Worm (Caenorhabditis elegans): ENCODE results near the gene cogc-2.
A peak's percentile ranks its signal among the peaks of the same experiment; 100 is the strongest.

The cogc-2 gene

ce11 chrIV:7025835-7026234, 13.5 kb downstream of the cogc-2 start:
- peak; percentile 17 for TF ChIP-seq T20F7.1 (GFP tag; optimal IDR thresholded peaks at IDR 0.05)
- TF ChIP-seq lin-15B (tag; optimal IDR thresholded peaks at IDR 0.05): no peak
- peak; percentile 95 for TF ChIP-seq pqm-1 (tag; optimal IDR thresholded peaks at IDR 0.05)
- TF ChIP-seq nhr-42 (GFP tag; IDR thresholded peaks at IDR 0.05): no peak
- TF ChIP-seq dve-1 (tag; optimal IDR thresholded peaks at IDR 0.05; ENCODE audit: insufficient read depth): peak; percentile 65
- TF ChIP-seq aha-1 (tag): peak; percentile 81
- TF ChIP-seq sdz-12 (GFP tag; optimal IDR thresholded peaks at IDR 0.05): no peak
- no peak for TF ChIP-seq F49E8.2 (tag; optimal IDR thresholded peaks at IDR 0.05; ENCODE audit: borderline replicate concordance)
- peak; percentile 3 for TF ChIP-seq hlh-30 (tag; optimal IDR thresholded peaks at IDR 0.05; ENCODE audit: insufficient read depth)
- 0 out of 2 replicates have a peak, but pooled peaks have one; percentile 65 for TF ChIP-seq php-3 (GFP tag; IDR thresholded peaks at IDR 0.05)
- TF ChIP-seq nhr-237 (tag; optimal IDR thresholded peaks at IDR 0.05): no peak
- TF ChIP-seq rbr-2 (tag; optimal IDR thresholded peaks at IDR 0.05): no peak
- peak; percentile 76 for TF ChIP-seq dmd-6 (GFP tag; IDR thresholded peaks at IDR 0.05)
- TF ChIP-seq hif-1 (tag; optimal IDR thresholded peaks at IDR 0.05): no peak
- TF ChIP-seq daf-16 (GFP tag; optimal IDR thresholded peaks at IDR 0.05): no peak
- peak; percentile 56 for TF ChIP-seq daf-16 (tag; optimal IDR thresholded peaks at IDR 0.05)
- TF ChIP-seq ztf-7 (tag; optimal IDR thresholded peaks at IDR 0.05): no peak
- no peak for TF ChIP-seq skn-1 (tag; optimal IDR thresholded peaks at IDR 0.05)
- TF ChIP-seq D1046.2 (GFP tag; IDR thresholded peaks at IDR 0.05): no peak
- TF ChIP-seq lin-13 (GFP tag; optimal IDR thresholded peaks at IDR 0.05): no peak
- peak; percentile 68 for TF ChIP-seq nhr-28 (tag; optimal IDR thresholded peaks at IDR 0.05)
- no peak for TF ChIP-seq Y75B8A.6 (GFP tag; IDR thresholded peaks at IDR 0.05)
- peak; percentile 60 for TF ChIP-seq hlh-11 (tag; optimal IDR thresholded peaks at IDR 0.05)
- TF ChIP-seq daf-12 (tag; optimal IDR thresholded peaks at IDR 0.05): no peak
- TF ChIP-seq aly-2 (tag; optimal IDR thresholded peaks at IDR 0.05): no peak
- TF ChIP-seq ZK546.5 (tag; optimal IDR thresholded peaks at IDR 0.05): no peak
- no peak for TF ChIP-seq zfp-3 (GFP tag; conservative IDR thresholded peaks at IDR 0.05)
- TF ChIP-seq T26A8.4 (GFP tag; IDR thresholded peaks at IDR 0.05): no peak
- no peak for TF ChIP-seq nhr-11 (tag; optimal IDR thresholded peaks at IDR 0.05)
- TF ChIP-seq daf-8 (GFP tag; IDR thresholded peaks at IDR 0.05): no peak

- peak; percentile 26 for TF ChIP-seq hlh-11 (tag; optimal IDR thresholded peaks at IDR 0.05)
- no peak for TF ChIP-seq mdt-29 (GFP tag; IDR thresholded peaks at IDR 0.05)
- TF ChIP-seq set-16 (GFP tag; IDR thresholded peaks at IDR 0.05): no peak
- TF ChIP-seq egl-27 (tag; optimal IDR thresholded peaks at IDR 0.05): no peak
- peak; percentile 65 for TF ChIP-seq pqm-1 (tag; optimal IDR thresholded peaks at IDR 0.05)
- TF ChIP-seq dmd-6 (GFP tag; IDR thresholded peaks at IDR 0.05): peak; percentile 51; the same call in 1 of the 2 replicates
- no peak for TF ChIP-seq daf-16 (GFP tag; optimal IDR thresholded peaks at IDR 0.05)
- TF ChIP-seq daf-16 (tag; optimal IDR thresholded peaks at IDR 0.05): peak; percentile 19
- no peak for TF ChIP-seq cey-2 (tag; optimal IDR thresholded peaks at IDR 0.05; ENCODE audit: borderline replicate concordance, insufficient read depth)
- no peak for TF ChIP-seq ceh-62 (tag; optimal IDR thresholded peaks at IDR 0.05)
- TF ChIP-seq dve-1 (tag; optimal IDR thresholded peaks at IDR 0.05; ENCODE audit: insufficient read depth): peak; percentile 10
Observed at ce11 chrIV:7024829-7025228, 14.6 kb downstream of the cogc-2 start.

ce11 chrIV:7023858-7024257, 15.5 kb downstream of the cogc-2 start, which contains the start of gene adah-1:
Gene adah-1 (plus strand): TSS chrIV:7024211.
- TF ChIP-seq hlh-30 (tag; optimal IDR thresholded peaks at IDR 0.05; ENCODE audit: insufficient read depth): peak; percentile 78
- no peak for TF ChIP-seq spr-1 (tag; optimal IDR thresholded peaks at IDR 0.05)
- no peak for TF ChIP-seq D1046.2 (GFP tag; IDR thresholded peaks at IDR 0.05)
- TF ChIP-seq php-3 (GFP tag; IDR thresholded peaks at IDR 0.05): no peak
- peak in 1 of 2 experiments; percentile 31 for TF ChIP-seq lsy-2 (tag; optimal IDR thresholded peaks at IDR 0.05)
- no peak for TF ChIP-seq lin-15B (tag; optimal IDR thresholded peaks at IDR 0.05)
- no peak for TF ChIP-seq zfp-2 (tag; optimal IDR thresholded peaks at IDR 0.05)
- no peak for TF ChIP-seq F44E2.7 (GFP tag; IDR thresholded peaks at IDR 0.05)
- no peak for TF ChIP-seq T20F7.1 (GFP tag; optimal IDR thresholded peaks at IDR 0.05)
- no peak for TF ChIP-seq lin-13 (GFP tag; optimal IDR thresholded peaks at IDR 0.05)
- TF ChIP-seq daf-8 (GFP tag; IDR thresholded peaks at IDR 0.05): no peak
- no peak for TF ChIP-seq jun-1 (tag; optimal IDR thresholded peaks at IDR 0.05)
- TF ChIP-seq ceh-62 (tag; optimal IDR thresholded peaks at IDR 0.05): no peak
- no peak for TF ChIP-seq snpc-1.2 (GFP tag; IDR thresholded peaks at IDR 0.05)
- no peak for TF ChIP-seq cey-2 (tag; optimal IDR thresholded peaks at IDR 0.05; ENCODE audit: borderline replicate concordance, insufficient read depth)
- TF ChIP-seq F37D6.2 (tag; optimal IDR thresholded peaks at IDR 0.05): no peak
- no peak for TF ChIP-seq unc-39 (tag; optimal IDR thresholded peaks at IDR 0.05)
- peak; percentile 65 for TF ChIP-seq aha-1 (tag)
- TF ChIP-seq set-16 (GFP tag; IDR thresholded peaks at IDR 0.05): no peak
- TF ChIP-seq spr-3 (GFP tag; optimal IDR thresholded peaks at IDR 0.05): no peak
- TF ChIP-seq unc-62 (GFP tag; optimal IDR thresholded peaks at IDR 0.05 in 1 of 2): peak in 1 of 2 experiments; percentile 14
- no peak for TF ChIP-seq unc-62 (tag; optimal IDR thresholded peaks at IDR 0.05)
- no peak for TF ChIP-seq mxl-3 (GFP tag; optimal IDR thresholded peaks at IDR 0.05)
- TF ChIP-seq lin-38 (GFP tag; IDR thresholded peaks at IDR 0.05): no peak
